Fruit fly (Drosophila melanogaster): ENCODE data around the gene Ctr1B.

The Ctr1B gene

dm6 chr3R:8317215-8317614 is at the start of gene Ctr1B:
TSS of gene Ctr1B (plus strand) at chr3R:8317612.
- TF ChIP-seq pan (optimal IDR thresholded peaks at IDR 0.05) (no peak), psq (optimal IDR thresholded peaks at IDR 0.05) (no peak), EcR (GFP tag; optimal IDR thresholded peaks at IDR 0.05) (no peak), CG8478 (optimal IDR thresholded peaks at IDR 0.05) (no peak), usp (GFP tag; optimal IDR thresholded peaks at IDR 0.05) (no peak), Dll (optimal IDR thresholded peaks at IDR 0.05) (no peak)

DNA sequence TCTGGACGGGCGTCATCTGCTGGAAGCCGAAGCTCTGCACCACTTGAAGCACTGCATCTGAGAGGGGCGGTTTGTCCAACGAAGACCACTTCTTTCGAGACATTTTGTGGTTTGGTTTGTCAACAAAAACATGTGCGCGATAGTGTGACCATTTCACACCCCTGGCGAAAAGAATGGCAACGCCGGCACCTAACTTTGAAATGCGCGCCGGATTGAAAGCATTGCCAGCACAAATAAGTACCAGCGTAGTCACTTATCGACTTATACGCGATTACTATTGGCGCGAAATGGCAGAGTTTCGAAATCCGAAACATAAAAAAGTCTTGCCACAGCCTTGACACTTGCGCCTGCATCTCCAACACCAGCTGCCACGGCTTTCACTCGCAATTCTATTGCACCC is 47.7 kb upstream of the Ctr1B start, which contains the start of gene CG9630:
CG9630 (minus strand) TSS at position 157 of the 400 bp plus-strand sequence.
- TF ChIP-seq EcR (GFP tag; optimal IDR thresholded peaks at IDR 0.05), result no peak
- TF ChIP-seq psq (optimal IDR thresholded peaks at IDR 0.05), result no peak
- no peak for TF ChIP-seq CG8478 (optimal IDR thresholded peaks at IDR 0.05)
- TF ChIP-seq usp (GFP tag; optimal IDR thresholded peaks at IDR 0.05), result no peak
- no peak for TF ChIP-seq pan (optimal IDR thresholded peaks at IDR 0.05)
- TF ChIP-seq Dll (optimal IDR thresholded peaks at IDR 0.05), result no peak

- no peak for TF ChIP-seq psq (optimal IDR thresholded peaks at IDR 0.05)
- TF ChIP-seq EcR (GFP tag; optimal IDR thresholded peaks at IDR 0.05), result no peak
- no peak for TF ChIP-seq usp (GFP tag; optimal IDR thresholded peaks at IDR 0.05)
- TF ChIP-seq Dll (optimal IDR thresholded peaks at IDR 0.05), result no peak
- TF ChIP-seq pan (optimal IDR thresholded peaks at IDR 0.05), result no peak
- no peak for TF ChIP-seq CG8478 (optimal IDR thresholded peaks at IDR 0.05)
Measured at dm6 chr3R:8272573-8273165, 44.7 kb upstream of the Ctr1B start.

DNA sequence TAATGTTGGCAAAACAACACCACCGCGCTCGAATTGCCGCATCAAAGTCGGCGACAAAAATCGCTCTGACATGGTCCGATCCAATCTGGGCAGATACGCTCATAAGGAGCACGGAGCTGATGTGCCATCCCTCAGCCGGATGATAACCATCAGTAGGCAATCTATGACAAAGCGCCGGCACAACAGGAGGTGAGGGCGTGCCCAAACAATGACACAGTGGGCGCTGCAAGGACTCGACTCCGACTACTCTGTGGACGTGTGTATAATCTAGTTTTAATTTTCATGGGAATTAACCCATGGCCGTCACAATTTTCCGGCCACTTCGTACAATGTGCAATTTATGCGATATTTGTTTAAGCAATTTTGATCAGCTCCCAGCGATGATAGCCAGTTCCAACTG is 42.4 kb upstream of the Ctr1B start:
- no peak for TF ChIP-seq usp (GFP tag; optimal IDR thresholded peaks at IDR 0.05)
- TF ChIP-seq pan (optimal IDR thresholded peaks at IDR 0.05), result no peak
- TF ChIP-seq EcR (GFP tag; optimal IDR thresholded peaks at IDR 0.05), result no peak
- no peak for TF ChIP-seq CG8478 (optimal IDR thresholded peaks at IDR 0.05)
- TF ChIP-seq Dll (optimal IDR thresholded peaks at IDR 0.05), result no peak
- TF ChIP-seq psq (optimal IDR thresholded peaks at IDR 0.05), result no peak

DNA sequence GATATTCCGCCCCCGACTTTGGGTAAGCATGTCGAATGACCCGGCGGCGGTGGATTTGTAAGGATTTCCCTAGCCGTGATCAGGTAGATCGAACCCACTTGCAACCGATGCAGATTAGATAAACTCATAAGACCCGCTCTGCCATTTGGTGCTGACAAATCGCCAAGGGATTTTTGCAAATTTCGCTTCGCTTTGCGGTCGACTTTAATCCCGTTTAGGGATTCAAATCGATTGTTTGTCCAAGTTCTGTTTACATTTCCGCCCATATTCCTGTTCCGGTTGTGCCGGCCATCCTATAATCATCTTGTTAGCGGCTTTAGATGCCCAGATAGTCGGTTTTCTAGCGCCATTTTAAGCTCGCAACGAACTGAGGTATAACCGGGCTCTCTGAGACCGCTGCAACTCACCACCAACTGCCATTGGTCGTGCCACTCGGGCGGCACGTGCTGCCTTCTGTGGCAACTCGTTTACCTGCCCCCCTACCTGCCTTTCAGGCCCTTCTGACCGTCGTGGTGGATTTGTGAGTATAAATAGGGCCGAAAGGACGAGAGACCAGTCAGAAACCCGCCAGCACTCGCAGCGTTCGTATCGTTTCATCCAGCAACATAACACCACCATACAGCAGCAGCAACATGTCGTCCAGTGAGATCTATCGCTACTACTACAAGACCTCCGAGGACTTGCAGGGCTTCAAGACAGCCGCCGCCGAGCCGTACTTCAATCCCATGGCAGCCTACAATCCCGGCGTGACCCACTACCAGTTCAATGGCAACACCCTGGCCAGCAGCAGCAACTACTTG is 39.7 kb upstream of the Ctr1B start, which contains the start of gene ato:
ato (plus strand) TSS at position 559 of the 800 bp plus-strand sequence.
- TF ChIP-seq psq (optimal IDR thresholded peaks at IDR 0.05) (no peak), EcR (GFP tag; optimal IDR thresholded peaks at IDR 0.05) (no peak), usp (GFP tag; optimal IDR thresholded peaks at IDR 0.05) (no peak), Dll (optimal IDR thresholded peaks at IDR 0.05) (no peak), pan (optimal IDR thresholded peaks at IDR 0.05) (no peak), CG8478 (optimal IDR thresholded peaks at IDR 0.05) (no peak)

- TF ChIP-seq EcR (GFP tag; optimal IDR thresholded peaks at IDR 0.05) (no peak), usp (GFP tag; optimal IDR thresholded peaks at IDR 0.05) (no peak), CG8478 (optimal IDR thresholded peaks at IDR 0.05) (no peak), psq (optimal IDR thresholded peaks at IDR 0.05) (no peak), Dll (optimal IDR thresholded peaks at IDR 0.05) (no peak), pan (optimal IDR thresholded peaks at IDR 0.05) (no peak)
Measured at dm6 chr3R:8279970-8280369, 37.4 kb upstream of the Ctr1B start.

- TF ChIP-seq usp (GFP tag; optimal IDR thresholded peaks at IDR 0.05) (no peak), pan (optimal IDR thresholded peaks at IDR 0.05) (no peak), EcR (GFP tag; optimal IDR thresholded peaks at IDR 0.05) (no peak), Dll (optimal IDR thresholded peaks at IDR 0.05) (no peak), CG8478 (optimal IDR thresholded peaks at IDR 0.05) (no peak), psq (optimal IDR thresholded peaks at IDR 0.05) (no peak)
Measured at dm6 chr3R:8282727-8283126, 34.7 kb upstream of the Ctr1B start.

DNA sequence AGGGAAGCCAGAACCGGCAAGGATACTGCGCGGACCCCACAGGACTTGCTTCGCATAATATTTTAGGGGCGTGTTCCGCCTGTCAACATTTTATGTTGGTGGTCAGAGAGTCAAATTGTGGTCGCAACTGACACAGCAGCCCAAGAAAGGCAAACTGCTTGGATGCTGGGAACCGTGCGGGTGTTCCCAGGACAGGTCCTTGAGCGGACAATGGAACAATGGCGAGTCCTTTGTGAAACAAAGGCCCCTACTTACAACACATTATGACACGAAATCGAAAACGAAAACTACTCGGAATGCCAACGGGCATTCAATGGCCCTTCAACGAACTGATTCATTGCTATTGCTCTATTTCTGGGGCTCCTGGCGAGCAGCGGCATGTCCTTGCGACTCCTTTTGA is 33.2 kb upstream of the Ctr1B start:
- TF ChIP-seq EcR (GFP tag; optimal IDR thresholded peaks at IDR 0.05) (no peak), CG8478 (optimal IDR thresholded peaks at IDR 0.05) (no peak), psq (optimal IDR thresholded peaks at IDR 0.05) (no peak), usp (GFP tag; optimal IDR thresholded peaks at IDR 0.05) (no peak), Dll (optimal IDR thresholded peaks at IDR 0.05) (no peak)

- TF ChIP-seq EcR (GFP tag; optimal IDR thresholded peaks at IDR 0.05) (no peak), pan (optimal IDR thresholded peaks at IDR 0.05) (no peak), psq (optimal IDR thresholded peaks at IDR 0.05) (no peak), Dll (optimal IDR thresholded peaks at IDR 0.05) (no peak), CG8478 (optimal IDR thresholded peaks at IDR 0.05) (no peak), usp (GFP tag; optimal IDR thresholded peaks at IDR 0.05) (no peak)
Measured at dm6 chr3R:8285727-8286344, 31.6 kb upstream of the Ctr1B start.

dm6 chr3R:8287697-8288096 is 29.7 kb upstream of the Ctr1B start, which contains the start of gene Nazo:
TSS of gene Nazo (plus strand) at chr3R:8287876.
- TF ChIP-seq psq (optimal IDR thresholded peaks at IDR 0.05), result no peak
- no peak for TF ChIP-seq Dll (optimal IDR thresholded peaks at IDR 0.05)
- no peak for TF ChIP-seq CG8478 (optimal IDR thresholded peaks at IDR 0.05)
- TF ChIP-seq pan (optimal IDR thresholded peaks at IDR 0.05), result no peak
- TF ChIP-seq EcR (GFP tag; optimal IDR thresholded peaks at IDR 0.05), result no peak
- no peak for TF ChIP-seq usp (GFP tag; optimal IDR thresholded peaks at IDR 0.05)

DNA sequence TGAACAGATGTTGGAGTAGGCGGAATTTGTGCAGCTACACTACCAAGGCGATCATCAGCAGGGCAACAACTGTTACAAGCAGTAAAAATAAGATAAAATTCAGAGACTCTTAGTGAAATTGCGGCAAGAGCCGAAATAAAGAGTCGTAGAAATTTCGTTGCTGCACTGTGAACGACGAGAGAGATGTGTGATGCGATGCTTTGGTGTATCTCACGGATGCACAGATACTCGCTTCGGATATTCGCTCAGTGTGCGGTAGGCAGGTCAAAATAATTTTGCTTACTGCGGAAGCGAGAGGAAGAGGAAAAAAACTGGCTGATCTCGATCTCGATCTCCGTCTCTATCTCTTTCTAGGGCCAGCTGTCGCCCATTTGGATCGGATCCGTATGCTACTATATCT is 28.6 kb upstream of the Ctr1B start:
- no peak for TF ChIP-seq CG8478 (optimal IDR thresholded peaks at IDR 0.05)
- no peak for TF ChIP-seq usp (GFP tag; optimal IDR thresholded peaks at IDR 0.05)
- no peak for TF ChIP-seq EcR (GFP tag; optimal IDR thresholded peaks at IDR 0.05)
- no peak for TF ChIP-seq pan (optimal IDR thresholded peaks at IDR 0.05)
- TF ChIP-seq Dll (optimal IDR thresholded peaks at IDR 0.05), result no peak
- no peak for TF ChIP-seq psq (optimal IDR thresholded peaks at IDR 0.05)

dm6 chr3R:8290478-8290877 is 26.9 kb upstream of the Ctr1B start, which contains the start of gene CG11672:
TSS of gene CG11672 (minus strand) at chr3R:8290578.
- TF ChIP-seq usp (GFP tag; optimal IDR thresholded peaks at IDR 0.05), result no peak
- no peak for TF ChIP-seq Dll (optimal IDR thresholded peaks at IDR 0.05)
- TF ChIP-seq EcR (GFP tag; optimal IDR thresholded peaks at IDR 0.05), result no peak
- TF ChIP-seq CG8478 (optimal IDR thresholded peaks at IDR 0.05), result no peak
- no peak for TF ChIP-seq pan (optimal IDR thresholded peaks at IDR 0.05)
- no peak for TF ChIP-seq psq (optimal IDR thresholded peaks at IDR 0.05)

Data from whole organism.